Worm (Caenorhabditis elegans): ENCODE measurements around the gene Y57G11B.8.

DNA sequence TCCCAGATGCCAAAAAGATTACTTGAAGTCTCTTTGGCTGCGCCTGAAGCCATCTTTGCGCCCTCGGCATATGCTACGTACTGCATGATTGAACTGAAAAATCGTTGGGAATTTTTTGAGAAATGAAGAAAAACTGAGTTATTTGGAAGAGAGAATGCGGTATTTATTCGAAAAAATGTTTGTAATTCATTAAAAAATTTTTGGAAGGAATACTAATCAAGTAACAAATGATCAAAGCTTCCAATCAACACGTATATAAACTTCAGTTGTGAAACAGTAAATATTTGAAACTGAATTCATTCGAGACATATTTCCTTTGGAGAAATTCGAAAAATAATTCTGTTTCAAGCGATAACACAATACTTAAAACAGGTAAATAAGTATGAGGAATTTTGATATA, 36.0 kb downstream of the Y57G11B.8 start, which contains the start of gene pals-29:
- TF ChIP-seq T22C8.4 (GFP tag; IDR thresholded peaks at IDR 0.05) (no peak), flt-1 (GFP tag; IDR thresholded peaks at IDR 0.05) (no peak), ref-1 (GFP tag; conservative IDR thresholded peaks at IDR 0.05) (no peak), klf-2 (GFP tag; conservative IDR thresholded peaks at IDR 0.05) (no peak), ztf-23 (GFP tag; IDR thresholded peaks at IDR 0.05) (no peak), tab-1 (GFP tag; IDR thresholded peaks at IDR 0.05) (no peak), med-1 (GFP tag; optimal IDR thresholded peaks at IDR 0.05; ENCODE audit: insufficient read depth) (no peak)
